Fruit fly (Drosophila melanogaster) whole organism, embryonic: ENCODE results near the gene sisA.

Experiments
- CG11696 ChIP-seq: fragments of 200-800 bp; sonication (Bioruptor generic); IDR thresholded peaks from 2 replicates; pipeline ENCODE4 v1.3.6; 2022; ENCODE audit warnings: missing biosample characterization, missing genetic modification characterization
- CG12236 ChIP-seq: fragments of 200-800 bp; sonication (Bioruptor generic); optimal IDR thresholded peaks from 2 replicates; lab custom pipeline; 2016; ENCODE audit warnings: missing biosample characterization, missing genetic modification characterization
- CG12659 ChIP-seq: fragments of 200-800 bp; sonication (Bioruptor generic); optimal IDR thresholded peaks from 3 replicates; lab custom pipeline; 2017; ENCODE audit warnings: mild to moderate bottlenecking, missing biosample characterization, missing genetic modification reagents, missing genetic modification characterization
- CG15479 ChIP-seq: fragments of 200-800 bp; sonication (Bioruptor generic); optimal IDR thresholded peaks from 3 replicates; lab custom pipeline; 2019; ENCODE audit warnings: missing biosample characterization, mild to moderate bottlenecking, missing genetic modification characterization, moderate library complexity
- CG16779 ChIP-seq: fragments of 200-800 bp; sonication (Bioruptor generic); IDR thresholded peaks from 2 replicates; pipeline ENCODE4 v1.3.6; 2022; ENCODE audit warnings: missing biosample characterization, missing genetic modification characterization
- CG2199 ChIP-seq: fragments of 200-800 bp; sonication (Bioruptor generic); IDR thresholded peaks from 3 replicates; pipeline ENCODE4 v1.3.6; 2022; ENCODE audit warnings: missing biosample characterization, missing genetic modification characterization
- CG2678 ChIP-seq: fragments of 200-800 bp; sonication (Bioruptor generic); optimal IDR thresholded peaks from 3 replicates; lab custom pipeline; 2019; ENCODE audit warnings: missing biosample characterization, mild to moderate bottlenecking, missing genetic modification characterization, moderate library complexity
- CG3726 ChIP-seq: fragments of 200-800 bp; sonication (Bioruptor generic); IDR thresholded peaks from 3 replicates; pipeline ENCODE4, ENCODE4 v1.3.6; 2022; ENCODE audit warnings: missing biosample characterization, missing genetic modification characterization
- CG4328 ChIP-seq: fragments of 200-800 bp; sonication (Bioruptor generic); optimal IDR thresholded peaks from 3 replicates; lab custom pipeline; 2017; ENCODE audit warnings: missing biosample characterization, missing genetic modification reagents, missing genetic modification characterization
- CG4424 ChIP-seq: fragments of 200-800 bp; sonication (Bioruptor generic); optimal IDR thresholded peaks from 3 replicates; lab custom pipeline; 2016; ENCODE audit warnings: missing biosample characterization, missing genetic modification characterization
- CG4820 ChIP-seq: fragments of 200-800 bp; sonication (Bioruptor generic); optimal IDR thresholded peaks from 3 replicates; lab custom pipeline; 2016; ENCODE audit warnings: missing biosample characterization, missing genetic modification characterization
- CG8290 ChIP-seq, 3 experiments: fragments of 200-800 bp; sonication (Bioruptor generic); optimal IDR thresholded peaks; 2 replicates each; lab custom pipeline; 2016 to 2019; ENCODE audit warnings: missing biosample characterization in 3 of 3, missing genetic modification characterization in 3 of 3, mild to moderate bottlenecking in 2 of 3, moderate library complexity in 1 of 3
- CG9797 ChIP-seq: fragments of 200-800 bp; sonication (Bioruptor generic); optimal IDR thresholded peaks from 3 replicates; lab custom pipeline; 2018; ENCODE audit warnings: missing biosample characterization, mild to moderate bottlenecking, missing genetic modification characterization
- CG9876 ChIP-seq: fragments of 200-800 bp; sonication (Bioruptor generic); optimal IDR thresholded peaks from 2 replicates; lab custom pipeline; 2016; ENCODE audit warnings: missing biosample characterization, missing genetic modification characterization
- CTCF ChIP-seq: fragments of 200-800 bp; sonication (Bioruptor generic); optimal IDR thresholded peaks from 2 replicates; lab custom pipeline; 2017; ENCODE audit warnings: missing biosample characterization, mild to moderate bottlenecking, missing genetic modification characterization, moderate library complexity
- D ChIP-seq, 2 experiments: fragments of 200-800 bp in 1 of 2; fragments of >200 bp in 1 of 2; sonication (Bioruptor generic) in 1 of 2; optimal IDR thresholded peaks; 2 replicates in 1 of 2; 3 replicates in 1 of 2; lab custom pipeline; 2017; ENCODE audit warnings: mild to moderate bottlenecking in 1 of 2, missing biosample characterization in 1 of 2, missing genetic modification characterization in 1 of 2, missing genetic modification reagents in 1 of 2
- Dip2 ChIP-seq: fragments of 200-800 bp; sonication (Bioruptor generic); IDR thresholded peaks from 2 replicates; pipeline ENCODE4 v1.3.6; 2022; ENCODE audit warnings: missing biosample characterization, missing genetic modification characterization
- HLH3B ChIP-seq: fragments of 200-800 bp; sonication (Bioruptor generic); IDR thresholded peaks from 2 replicates; pipeline ENCODE4 v1.3.6; 2022; ENCODE audit warnings: missing biosample characterization, missing genetic modification characterization
- Hmr ChIP-seq: fragments of 200-800 bp; sonication (Bioruptor generic); optimal IDR thresholded peaks from 3 replicates; lab custom pipeline; 2017; ENCODE audit warnings: mild to moderate bottlenecking, missing biosample characterization, missing genetic modification reagents, missing genetic modification characterization
- Hr39 ChIP-seq: fragments of >200 bp; optimal IDR thresholded peaks from 2 replicates; lab custom pipeline; 2017
- Kr ChIP-seq: fragments of 200-800 bp; sonication (Bioruptor generic); optimal IDR thresholded peaks from 2 replicates; lab custom pipeline; 2017; ENCODE audit warnings: missing biosample characterization, mild to moderate bottlenecking, missing genetic modification characterization
- Med ChIP-seq: fragments of 200-800 bp; sonication (Bioruptor generic); peaks from one replicate; lab custom pipeline; 2016; ENCODE audit warnings: missing biosample characterization, missing genetic modification characterization, mild to moderate bottlenecking, inconsistent platforms, moderate library complexity
- Nf-YB ChIP-seq: fragments of 200-800 bp; sonication (Bioruptor generic); optimal IDR thresholded peaks from 3 replicates; lab custom pipeline; 2019; ENCODE audit warnings: missing biosample characterization, mild to moderate bottlenecking, missing genetic modification characterization, moderate library complexity
- PHDP ChIP-seq: fragments of 200-800 bp; sonication (Bioruptor generic); optimal IDR thresholded peaks from 3 replicates; lab custom pipeline; 2018; ENCODE audit warnings: missing biosample characterization, mild to moderate bottlenecking, missing genetic modification characterization, moderate library complexity
- Ravus ChIP-seq: fragments of 200-800 bp; sonication (Bioruptor generic); IDR thresholded peaks from 2 replicates; pipeline ENCODE4 v1.3.6; 2022; ENCODE audit warnings: missing biosample characterization, missing genetic modification characterization
- Side ChIP-seq: fragments of 200-800 bp; sonication (Bioruptor generic); optimal IDR thresholded peaks from 2 replicates; lab custom pipeline; 2016; ENCODE audit warnings: missing biosample characterization, missing genetic modification characterization
- Six4 ChIP-seq: fragments of 200-800 bp; sonication (Bioruptor generic); optimal IDR thresholded peaks from 2 replicates; lab custom pipeline; 2016; ENCODE audit warnings: missing biosample characterization, missing genetic modification characterization
- YL-1 ChIP-seq: fragments of 200-800 bp; sonication (Bioruptor generic); optimal IDR thresholded peaks from 3 replicates; lab custom pipeline; 2017; ENCODE audit warnings: missing biosample characterization, mild to moderate bottlenecking, missing genetic modification characterization
- abd-A ChIP-seq: fragments of 200-800 bp; sonication (Bioruptor generic); optimal IDR thresholded peaks from 3 replicates; lab custom pipeline; 2019; ENCODE audit warnings: missing biosample characterization, mild to moderate bottlenecking, missing genetic modification characterization, moderate library complexity
- ara ChIP-seq: fragments of 200-800 bp; sonication (Bioruptor generic); IDR thresholded peaks from 2 replicates; pipeline ENCODE4 v1.3.6; 2022; ENCODE audit warnings: missing biosample characterization, missing genetic modification characterization
- ase ChIP-seq: fragments of 200-800 bp; sonication (Bioruptor generic); IDR thresholded peaks from 3 replicates; pipeline ENCODE4 v1.3.6; 2022; ENCODE audit warnings: missing biosample characterization, missing genetic modification characterization
- cas ChIP-seq: fragments of 200-800 bp; sonication (Bioruptor generic); IDR thresholded peaks from 2 replicates; pipeline ENCODE4 v1.3.6; 2022; ENCODE audit warnings: missing biosample characterization, missing genetic modification characterization
- chinmo ChIP-seq: fragments of 200-800 bp; sonication (Bioruptor generic); IDR thresholded peaks from 4 replicates; pipeline ENCODE4 v1.3.6; 2022; ENCODE audit warnings: missing biosample characterization, missing genetic modification characterization; ENCODE audit not compliant: partially characterized antibody
- fd64A ChIP-seq: fragments of 200-800 bp; sonication (Bioruptor generic); optimal IDR thresholded peaks from 3 replicates; lab custom pipeline; 2018; ENCODE audit warnings: missing biosample characterization, mild to moderate bottlenecking, missing genetic modification characterization
- ftz-f1 ChIP-seq: fragments of 200-800 bp; sonication (Bioruptor generic); optimal IDR thresholded peaks from 2 replicates; lab custom pipeline; 2016; ENCODE audit warnings: missing biosample characterization, missing genetic modification characterization
- gsb-n ChIP-seq: fragments of 200-800 bp; sonication (Bioruptor generic); optimal IDR thresholded peaks from 3 replicates; lab custom pipeline; 2018; ENCODE audit warnings: missing biosample characterization, mild to moderate bottlenecking, missing genetic modification characterization
- kni ChIP-seq: fragments of 200-800 bp; sonication (Bioruptor generic); optimal IDR thresholded peaks from 3 replicates; lab custom pipeline; 2017; ENCODE audit warnings: mild to moderate bottlenecking, missing biosample characterization, missing genetic modification reagents, missing genetic modification characterization
- lab ChIP-seq: fragments of 200-800 bp; sonication (Bioruptor generic); optimal IDR thresholded peaks from 3 replicates; lab custom pipeline; 2017; ENCODE audit warnings: missing biosample characterization, missing genetic modification characterization, mild to moderate bottlenecking, moderate library complexity, missing genetic modification reagents
- lmd ChIP-seq: fragments of 200-800 bp; sonication (Bioruptor generic); IDR thresholded peaks from 2 replicates; pipeline ENCODE4 v1.3.6; 2022; ENCODE audit warnings: missing biosample characterization, missing genetic modification characterization
- mam ChIP-seq: fragments of 200-800 bp; sonication (Bioruptor generic); optimal IDR thresholded peaks from 3 replicates; lab custom pipeline; 2016; ENCODE audit warnings: missing biosample characterization, missing genetic modification characterization
- pzg ChIP-seq: fragments of 200-800 bp; sonication (Bioruptor generic); optimal IDR thresholded peaks from 3 replicates; lab custom pipeline; 2018; ENCODE audit warnings: missing biosample characterization, mild to moderate bottlenecking, missing genetic modification characterization, moderate library complexity
- schlank ChIP-seq: fragments of 200-800 bp; sonication (Bioruptor generic); optimal IDR thresholded peaks from 2 replicates; lab custom pipeline; 2018; ENCODE audit warnings: missing biosample characterization, mild to moderate bottlenecking, missing genetic modification characterization
- sens ChIP-seq: fragments of 200-800 bp; sonication (Bioruptor generic); peaks from one replicate; lab custom pipeline; 2016; ENCODE audit warnings: missing biosample characterization, missing genetic modification characterization
- sima ChIP-seq: fragments of 200-800 bp; sonication (Bioruptor generic); optimal IDR thresholded peaks from 2 replicates; lab custom pipeline; 2016; ENCODE audit warnings: missing biosample characterization, missing genetic modification characterization
- sug ChIP-seq: fragments of 200-800 bp; optimal IDR thresholded peaks from 2 replicates; lab custom pipeline; 2019; ENCODE audit warnings: missing biosample characterization, mild to moderate bottlenecking, missing genetic modification characterization, moderate library complexity
- tgo ChIP-seq: fragments of 200-800 bp; sonication (Bioruptor generic); IDR thresholded peaks from 3 replicates; pipeline ENCODE4 v1.3.6; 2022; ENCODE audit warnings: missing biosample characterization, missing genetic modification characterization
- tio ChIP-seq: fragments of 200-800 bp; sonication (Bioruptor generic); optimal IDR thresholded peaks from 2 replicates; lab custom pipeline; 2017; ENCODE audit warnings: missing biosample characterization, missing genetic modification characterization, inconsistent platforms
- tll ChIP-seq, 2 experiments: fragments of 200-800 bp in 1 of 2; fragments of >200 bp in 1 of 2; sonication (Bioruptor generic) in 1 of 2; optimal IDR thresholded peaks; 2 replicates each; lab custom pipeline; 2017 to 2019; ENCODE audit warnings: missing biosample characterization in 2 of 2, missing genetic modification characterization in 2 of 2, mild to moderate bottlenecking in 1 of 2, moderate library complexity in 1 of 2

Gene sisA

DNA sequence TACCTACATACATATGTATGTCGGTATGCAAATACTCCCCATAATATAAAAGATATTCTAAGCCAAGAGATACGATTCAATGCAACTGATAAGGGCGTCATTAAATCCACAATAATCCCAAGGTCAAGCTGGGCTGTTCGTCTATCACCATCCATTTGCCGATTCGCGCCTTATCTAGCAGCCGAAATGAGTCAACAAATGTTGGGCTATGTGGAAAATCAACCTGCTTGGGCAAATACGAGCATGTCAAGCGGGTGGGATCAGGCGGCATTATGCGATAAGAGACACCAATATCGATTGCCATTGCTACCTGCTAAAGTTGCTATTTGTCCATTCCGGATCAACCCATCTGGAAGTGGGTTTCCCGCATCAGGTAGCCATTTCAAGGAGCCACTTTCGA is 502 bp upstream of the sisA start:
- TF ChIP-seq lmd (GFP tag; lab: Robert Waterston, UW) = no peak
- TF ChIP-seq CG11696 (GFP tag; lab: Robert Waterston, UW) = no peak
- peak; percentile 86 for TF ChIP-seq CG15479 (GFP tag; lab: Kevin White, UChicago)
- no peak for TF ChIP-seq Hr39
- peak; percentile 45 for TF ChIP-seq sens
- TF ChIP-seq tio = no peak
- no peak for TF ChIP-seq sug
- no peak for TF ChIP-seq pzg (GFP tag; lab: Kevin White, UChicago)
- TF ChIP-seq cas (GFP tag; lab: Robert Waterston, UW) = no peak
- no peak for TF ChIP-seq HLH3B (GFP tag; lab: Robert Waterston, UW)
- no peak for TF ChIP-seq schlank (tag; lab: Kevin White, UChicago)
- no peak for TF ChIP-seq CG4424 (GFP tag; lab: Kevin White, UChicago)
- no peak for TF ChIP-seq mam (GFP tag; lab: Kevin White, UChicago)
- TF ChIP-seq CG16779 = no peak
- TF ChIP-seq Med = peak; percentile 53
- TF ChIP-seq CG9797 (GFP tag; lab: Kevin White, UChicago) = no peak
- peak; percentile 11 for TF ChIP-seq Kr (GFP tag; lab: Kevin White, UChicago)
- TF ChIP-seq D (optimal IDR thresholded peaks at IDR 0.05; lab: Kevin White, UChicago) = peak; percentile 51
- no peak for TF ChIP-seq D (GFP tag; optimal IDR thresholded peaks at IDR 0.05; lab: Kevin White, UChicago)
- TF ChIP-seq CG2199 (GFP tag; lab: Robert Waterston, UW) = no peak
- no peak for TF ChIP-seq fd64A (GFP tag; lab: Kevin White, UChicago)
- TF ChIP-seq ftz-f1 (GFP tag; lab: Kevin White, UChicago) = no peak
- no peak for TF ChIP-seq ara (GFP tag; lab: Robert Waterston, UW)
- no peak for TF ChIP-seq CG12659
- peak in 1 of 2 experiments; percentile 95 for TF ChIP-seq tll (GFP tag; optimal IDR thresholded peaks at IDR 0.05; lab: Kevin White, UChicago)
- no peak for TF ChIP-seq kni
- TF ChIP-seq CG3726 (GFP tag; lab: Robert Waterston, UW) = no peak
- no peak for TF ChIP-seq ase (GFP tag; lab: Robert Waterston, UW)
- no peak for TF ChIP-seq gsb-n (tag; lab: Kevin White, UChicago)

- TF ChIP-seq CTCF (GFP tag; lab: Kevin White, UChicago) (peak; percentile 74), Dip2 (GFP tag; lab: Robert Waterston, UW) (peak; percentile 20; the same call in 1 of the 2 replicates), Side (GFP tag; lab: Kevin White, UChicago) (no peak), CG8290 (GFP tag; optimal IDR thresholded peaks at IDR 0.05; lab: Kevin White, UChicago) (peak; percentile 67), CG8290 (tag; optimal IDR thresholded peaks at IDR 0.05; lab: Kevin White, UChicago) (no peak)
These were observed 2.2 kb downstream of the sisA start for dm6 chrX:11319916-11320315.

DNA sequence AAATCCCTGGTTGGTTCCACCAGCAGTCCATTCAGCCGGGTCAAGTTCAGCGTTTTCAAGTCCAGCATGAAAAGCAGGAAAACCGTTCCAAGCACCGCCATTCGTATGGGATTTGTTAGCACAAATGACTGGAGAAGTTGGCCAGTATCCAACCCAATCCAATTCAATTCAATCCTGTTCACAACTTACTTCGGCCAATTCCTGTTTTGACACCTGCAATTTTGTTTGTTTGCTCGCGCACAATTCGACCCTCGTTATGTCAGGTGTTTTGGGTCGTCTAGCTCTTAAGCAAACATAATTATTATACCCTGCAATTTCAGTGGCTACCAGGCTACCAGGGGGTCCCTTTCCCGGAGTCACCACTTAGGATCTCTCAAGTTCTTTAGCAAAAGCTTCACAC is 11.0 kb downstream of the sisA start, which contains the start of gene Ir10a:
Gene Ir10a (minus strand): TSS at position 101 of the 400 bp plus-strand sequence.
- TF ChIP-seq abd-A (tag; lab: Kevin White, UChicago) = no peak

DNA sequence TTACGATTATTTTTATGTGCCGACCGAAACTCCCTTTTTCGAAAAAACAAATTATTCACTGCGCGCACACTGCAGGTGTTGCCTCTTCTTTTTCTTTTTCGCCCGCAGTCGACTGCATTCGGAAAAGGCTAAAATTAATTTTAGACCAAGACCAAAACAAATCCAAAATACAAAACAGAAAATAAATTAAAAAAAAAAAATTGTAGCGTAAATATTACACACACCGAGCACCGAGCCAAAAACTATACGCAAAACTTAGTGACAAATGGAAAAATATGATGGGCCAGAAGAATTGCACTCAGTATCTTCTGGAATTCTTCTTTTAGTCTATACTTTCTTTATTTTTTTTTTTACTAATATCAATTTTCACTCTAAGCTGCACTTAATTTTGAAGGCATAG is 19.5 kb downstream of the sisA start, which contains the start of gene CG44422:
Gene CG44422 (minus strand): TSS at position 101 of the 400 bp plus-strand sequence.
- TF ChIP-seq chinmo (no peak), tgo (GFP tag; lab: Robert Waterston, UW) (no peak), sima (no peak), CG12236 (no peak), Nf-YB (GFP tag; lab: Kevin White, UChicago) (no peak), CG2678 (no peak), lab (no peak), Six4 (GFP tag; lab: Kevin White, UChicago) (no peak), Ravus (no peak), CG4328 (GFP tag; lab: Kevin White, UChicago) (no peak), CG4820 (GFP tag; lab: Kevin White, UChicago) (no peak), PHDP (tag; lab: Kevin White, UChicago) (no peak), CG16779 (no peak), Hmr (GFP tag; lab: Kevin White, UChicago) (no peak), gsb-n (tag; lab: Kevin White, UChicago) (no peak), YL-1 (GFP tag; lab: Kevin White, UChicago) (no peak), CG9876 (no peak)
